Worm (Caenorhabditis elegans): ENCODE data around the gene K12H6.5.

K12H6.5 gene

DNA sequence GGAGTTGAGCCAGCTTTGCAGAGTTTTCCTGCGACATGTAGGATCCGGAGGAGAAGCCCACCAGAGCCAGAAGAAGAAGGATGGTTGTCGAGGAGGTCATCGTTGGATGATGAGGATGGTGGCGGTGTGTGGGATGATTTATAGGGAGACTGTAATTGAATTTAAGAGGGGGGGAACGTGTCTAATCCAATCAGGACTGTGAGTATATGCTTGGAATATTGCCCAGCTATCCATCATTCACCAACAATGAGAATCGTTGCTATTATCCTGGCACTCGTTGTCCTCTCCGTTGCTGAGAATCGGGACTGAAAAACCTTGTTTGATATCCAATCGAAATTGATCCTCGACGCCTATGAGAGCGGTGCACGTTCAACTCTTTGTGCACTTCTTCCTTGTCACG lies at the start of gene K12H6.5:
Gene K12H6.5 (minus strand): TSS at position 101 of the 400 bp plus-strand sequence.
- TF ChIP-seq sea-2 (GFP tag; optimal IDR thresholded peaks at IDR 0.05) (no peak), R02D3.7 (tag; optimal IDR thresholded peaks at IDR 0.05) (no peak), nfya-1 (tag; optimal IDR thresholded peaks at IDR 0.05; ENCODE audit: insufficient read depth) (no peak), aly-2 (tag; optimal IDR thresholded peaks at IDR 0.05) (no peak), lin-39 (tag; optimal IDR thresholded peaks at IDR 0.05) (no peak), zag-1 (tag; optimal IDR thresholded peaks at IDR 0.05) (no peak), ama-1 (optimal IDR thresholded peaks at IDR 0.05) (no peak)

- no peak for TF ChIP-seq ztf-4 (tag; optimal IDR thresholded peaks at IDR 0.05)
These were observed 48.8 kb upstream of the K12H6.5 start, which contains the start of gene Y110A2AL.1 for ce11 chrII:2874801-2875200. Gene Y110A2AL.1, plus strand, starts transcription at chrII:2875101.

DNA sequence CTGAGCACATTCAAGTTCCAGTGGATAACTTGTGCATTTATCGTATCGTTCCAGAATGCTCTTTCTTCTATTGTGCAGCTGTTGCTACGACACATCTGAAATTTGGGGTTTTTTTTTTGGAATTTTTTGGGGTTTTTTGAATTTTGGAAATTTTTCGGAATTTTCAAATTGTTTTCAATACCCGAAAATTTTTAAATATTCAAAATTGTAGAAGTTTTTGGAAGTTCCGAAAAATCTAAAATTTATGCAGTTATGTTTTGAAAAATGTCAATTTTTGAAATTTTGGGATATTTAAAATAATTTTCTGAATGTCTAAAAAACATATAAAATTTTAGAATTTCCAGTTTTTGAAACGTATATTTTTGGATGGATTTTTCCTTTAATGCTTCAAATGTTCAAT lies 45.8 kb upstream of the K12H6.5 start, which contains the start of gene Y110A2AL.10:
Gene Y110A2AL.10 (minus strand): TSS at position 101 of the 400 bp plus-strand sequence.
- TF ChIP-seq mdl-1 (tag; optimal IDR thresholded peaks at IDR 0.05) (no peak), skn-1 (tag; optimal IDR thresholded peaks at IDR 0.05) (no peak), elt-2 (tag; optimal IDR thresholded peaks at IDR 0.05) (no peak)

DNA sequence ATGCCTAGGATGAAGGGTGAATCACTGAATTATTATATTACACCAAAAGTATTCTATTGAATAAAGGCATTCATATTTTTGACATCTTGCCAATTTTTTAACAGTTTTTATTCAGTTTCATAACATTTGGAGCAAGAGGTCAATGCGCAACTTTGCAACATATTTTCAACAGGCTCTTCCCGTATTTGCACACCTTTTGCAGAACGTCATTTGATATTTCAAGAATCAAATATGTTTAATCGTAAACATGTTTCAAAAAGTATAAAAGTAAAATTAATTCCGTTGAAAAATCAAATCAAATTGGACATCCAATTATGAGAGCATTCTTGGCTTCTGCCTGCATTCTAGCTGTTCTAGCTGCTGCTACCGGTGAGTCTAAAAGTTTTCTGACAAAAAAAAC lies 41.7 kb upstream of the K12H6.5 start, which contains the start of gene Y110A2AL.2:
Gene Y110A2AL.2 (plus strand): TSS at position 301 of the 400 bp plus-strand sequence.
- TF ChIP-seq nhr-25 (tag; optimal IDR thresholded peaks at IDR 0.05) (no peak), ama-1 (optimal IDR thresholded peaks at IDR 0.05) (no peak), jun-1 (tag; optimal IDR thresholded peaks at IDR 0.05) (no peak), ceh-9 (tag; optimal IDR thresholded peaks at IDR 0.05) (no peak), ZK546.5 (tag; optimal IDR thresholded peaks at IDR 0.05) (no peak), fkh-10 (GFP tag; optimal IDR thresholded peaks at IDR 0.05) (no peak)

DNA sequence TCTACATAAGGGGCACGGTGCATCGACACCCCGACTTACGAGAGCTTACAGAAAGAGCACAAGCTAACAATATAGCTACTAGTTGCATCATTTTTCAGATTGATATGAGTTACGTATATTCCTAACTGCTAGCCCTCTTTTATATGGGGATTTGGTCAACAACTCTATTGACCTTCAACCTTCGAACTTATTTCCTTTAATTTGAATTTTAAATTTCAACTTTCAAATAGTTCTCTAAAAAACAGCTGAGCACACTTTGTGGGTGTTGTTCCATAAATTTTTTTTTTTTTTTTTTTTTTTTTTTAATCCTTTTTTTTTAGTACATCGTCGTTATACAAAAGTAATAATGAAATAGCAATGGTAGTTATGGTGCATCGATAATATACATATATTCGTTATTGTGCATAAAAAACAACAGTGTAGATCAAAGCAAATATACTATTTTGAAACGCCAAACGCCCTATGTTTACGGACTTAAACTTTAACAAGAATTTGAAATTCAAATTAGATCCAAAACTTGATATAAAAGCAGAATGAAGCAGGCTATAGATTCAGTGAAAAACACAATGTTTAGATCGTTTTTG lies 40.7 kb upstream of the K12H6.5 start, which contains the start of the genes Y110A2AL.9 and Y110A2AL.3:
Gene Y110A2AL.9 (minus strand): TSS at position 101 of the 584 bp plus-strand sequence.
Gene Y110A2AL.3 (plus strand): TSS at position 534 of the 584 bp plus-strand sequence.
- TF ChIP-seq ZK546.5 (tag; optimal IDR thresholded peaks at IDR 0.05) (no peak), elt-1 (tag; optimal IDR thresholded peaks at IDR 0.05) (no peak), sea-2 (GFP tag; optimal IDR thresholded peaks at IDR 0.05) (no peak), fkh-10 (GFP tag; optimal IDR thresholded peaks at IDR 0.05) (no peak)

DNA sequence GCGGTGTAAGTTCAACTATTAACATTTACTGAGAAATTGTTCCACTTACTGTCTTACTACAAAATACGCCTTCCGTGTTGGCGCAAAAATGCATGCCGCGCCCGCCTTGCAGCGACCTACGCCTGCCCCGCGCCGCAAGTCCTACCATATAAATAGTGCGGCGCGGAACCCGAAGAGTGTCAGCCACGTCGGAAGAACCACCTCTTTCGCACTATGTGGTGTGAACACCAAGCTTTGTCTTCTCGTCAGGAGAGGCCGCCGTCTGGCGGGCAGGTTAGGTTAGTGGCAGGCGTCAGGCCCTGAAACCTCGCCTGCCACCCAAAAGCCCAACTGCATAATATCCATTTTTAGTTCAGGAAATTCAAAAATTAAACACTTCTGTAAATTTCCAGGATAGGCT lies 39.4 kb upstream of the K12H6.5 start:
- no peak for TF ChIP-seq elt-3 (tag; optimal IDR thresholded peaks at IDR 0.05)
- TF ChIP-seq zag-1 (tag; optimal IDR thresholded peaks at IDR 0.05): no peak
- no peak for TF ChIP-seq nhr-237 (tag; optimal IDR thresholded peaks at IDR 0.05)
- no peak for TF ChIP-seq aly-2 (tag; optimal IDR thresholded peaks at IDR 0.05)
- no peak for TF ChIP-seq nhr-11 (tag; optimal IDR thresholded peaks at IDR 0.05)
- no peak for TF ChIP-seq nhr-43 (tag; optimal IDR thresholded peaks at IDR 0.05; ENCODE audit: poor library complexity, severe bottlenecking)
- TF ChIP-seq nhr-12 (tag; optimal IDR thresholded peaks at IDR 0.05): no peak
- TF ChIP-seq R02D3.7 (tag; optimal IDR thresholded peaks at IDR 0.05): no peak
- no peak for TF ChIP-seq sea-2 (GFP tag; optimal IDR thresholded peaks at IDR 0.05)
- no peak for TF ChIP-seq ama-1 (optimal IDR thresholded peaks at IDR 0.05)
- TF ChIP-seq pqm-1 (tag; optimal IDR thresholded peaks at IDR 0.05): no peak
- TF ChIP-seq elt-2 (tag; optimal IDR thresholded peaks at IDR 0.05): no peak
- TF ChIP-seq lin-15B (tag; optimal IDR thresholded peaks at IDR 0.05): no peak
- no peak for TF ChIP-seq ztf-11 (tag; optimal IDR thresholded peaks at IDR 0.05)
- TF ChIP-seq nhr-23 (tag; optimal IDR thresholded peaks at IDR 0.05): no peak

- no peak for TF ChIP-seq nhr-25 (tag; optimal IDR thresholded peaks at IDR 0.05)
- no peak for TF ChIP-seq egl-27 (tag; optimal IDR thresholded peaks at IDR 0.05)
- TF ChIP-seq ama-1 (optimal IDR thresholded peaks at IDR 0.05): no peak
- no peak for TF ChIP-seq eor-1 (tag; optimal IDR thresholded peaks at IDR 0.05)
- TF ChIP-seq lin-39 (tag; optimal IDR thresholded peaks at IDR 0.05): no peak
- TF ChIP-seq tbx-2 (tag; optimal IDR thresholded peaks at IDR 0.05): no peak
- TF ChIP-seq elt-3 (tag; optimal IDR thresholded peaks at IDR 0.05): no peak
- no peak for TF ChIP-seq fkh-2 (tag; optimal IDR thresholded peaks at IDR 0.05)
- no peak for TF ChIP-seq lin-15B (tag; optimal IDR thresholded peaks at IDR 0.05)
- TF ChIP-seq nhr-28 (tag; optimal IDR thresholded peaks at IDR 0.05): no peak
These were observed 38.3 kb upstream of the K12H6.5 start, which contains the start of gene Y110A2AL.5 for ce11 chrII:2864229-2864628. Gene Y110A2AL.5, plus strand, starts transcription at chrII:2864529.
